Worm (Caenorhabditis elegans) whole organism, early embryonic: ENCODE results near the gene T05C1.3.

ENCODE experiments used
- B0310.2 ChIP-seq: sonication (generic microtip); optimal IDR thresholded peaks from 2 replicates; lab custom pipeline; 2016; ENCODE audit warnings: mild to moderate bottlenecking, missing genetic modification characterization, missing compliant biosample characterization
- aly-1 ChIP-seq: sonication (generic microtip); optimal IDR thresholded peaks from 2 replicates; lab custom pipeline; 2016; ENCODE audit warnings: missing genetic modification characterization, missing compliant biosample characterization
- ama-1 ChIP-seq: fragments of 150-350 bp; optimal IDR thresholded peaks from 2 replicates; lab custom pipeline; 2014
- ceh-13 ChIP-seq: fragments of 200-800 bp; sonication (Bioruptor generic); optimal IDR thresholded peaks from 2 replicates; lab custom pipeline; 2018; ENCODE audit warnings: mild to moderate bottlenecking, missing genetic modification characterization, missing compliant biosample characterization
- ceh-36 ChIP-seq: sonication (generic microtip); optimal IDR thresholded peaks from 2 replicates; lab custom pipeline; 2016; ENCODE audit warnings: missing genetic modification characterization, inconsistent platforms, missing compliant biosample characterization
- flt-1 ChIP-seq: fragments of 200-800 bp; sonication (Bioruptor generic); IDR thresholded peaks from 2 replicates; pipeline ENCODE4 v1.3.6; 2022; ENCODE audit warnings: missing genetic modification characterization, missing compliant biosample characterization
- hmbx-1 ChIP-seq: sonication (generic microtip); optimal IDR thresholded peaks from 2 replicates; lab custom pipeline; 2016; ENCODE audit warnings: mild to moderate bottlenecking, missing genetic modification characterization, missing compliant biosample characterization
- hnd-1 ChIP-seq: sonication (generic microtip); optimal IDR thresholded peaks from 2 replicates; lab custom pipeline; 2016; ENCODE audit warnings: missing genetic modification characterization, missing compliant biosample characterization
- pes-1 ChIP-seq: fragments of 200-800 bp; sonication (Bioruptor generic); IDR thresholded peaks from 2 replicates; pipeline ENCODE4 v1.3.6; 2022; ENCODE audit warnings: missing genetic modification reagents, missing genetic modification characterization, missing compliant biosample characterization
- scrt-1 ChIP-seq: fragments of 200-800 bp; sonication (Bioruptor generic); IDR thresholded peaks from 2 replicates; pipeline ENCODE4 v1.3.6; 2022; ENCODE audit warnings: missing genetic modification characterization, missing compliant biosample characterization
- sea-1 ChIP-seq: fragments of 200-800 bp; sonication (Bioruptor generic); conservative IDR thresholded peaks from 2 replicates; pipeline ENCODE4 v1.3.6; 2022; ENCODE audit warnings: missing genetic modification characterization, missing compliant biosample characterization
- tbx-11 ChIP-seq: fragments of 200-800 bp; sonication (Bioruptor generic); IDR thresholded peaks from 2 replicates; pipeline ENCODE4 v1.3.6; 2022; ENCODE audit warnings: missing genetic modification characterization, missing compliant biosample characterization
- tbx-37 ChIP-seq: fragments of 200-800 bp; sonication (Bioruptor generic); conservative IDR thresholded peaks from 2 replicates; pipeline ENCODE4 v1.3.6; 2022; ENCODE audit warnings: missing genetic modification reagents, missing genetic modification characterization, missing compliant biosample characterization

DNA sequence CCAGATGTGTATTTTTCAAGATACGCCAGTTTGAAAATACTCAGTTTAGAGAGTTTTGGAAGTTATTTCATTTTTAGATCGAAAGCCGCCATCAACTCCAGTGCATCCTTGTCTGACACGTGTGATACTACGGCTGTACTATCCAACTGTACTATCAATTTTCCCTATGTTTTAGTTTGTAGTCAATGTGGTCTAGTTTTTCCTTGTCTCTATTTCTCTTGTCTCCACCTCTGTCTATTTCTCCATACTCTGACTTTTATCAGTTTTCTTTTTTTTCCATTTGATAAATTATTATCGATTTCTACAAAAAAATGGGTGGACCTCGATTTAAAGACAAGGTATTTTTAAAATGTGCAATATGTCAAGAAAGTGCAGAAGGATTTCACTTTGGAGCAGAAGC is 50.6 kb downstream of the T05C1.3 start, which contains the start of gene nhr-16:
- TF ChIP-seq ama-1 (lab: Kevin White, UChicago) (no peak), tbx-11 (no peak), scrt-1 (GFP tag; lab: Robert Waterston, UW) (no peak), aly-1 (no peak), tbx-37 (GFP tag; lab: Robert Waterston, UW) (no peak), hnd-1 (tag; lab: Kevin White, UChicago) (no peak), pes-1 (GFP tag; lab: Robert Waterston, UW) (no peak), hmbx-1 (tag; lab: Kevin White, UChicago) (no peak), sea-1 (GFP tag; lab: Robert Waterston, UW) (no peak), flt-1 (GFP tag; lab: Robert Waterston, UW) (no peak), B0310.2 (no peak), ceh-36 (tag; lab: Kevin White, UChicago) (no peak), ceh-13 (GFP tag; lab: Kevin White, UChicago) (no peak)
